Worm (Caenorhabditis elegans) whole organism, L1 larva: ENCODE results near the gene ZC21.6.

Source experiments
- C16A3.4 ChIP-seq: fragments of 150-350 bp; optimal IDR thresholded peaks from 2 replicates; lab custom pipeline; 2014; ENCODE audit warnings: missing biosample characterization, missing genetic modification characterization
- F16B12.6 ChIP-seq: fragments of 150-350 bp; optimal IDR thresholded peaks from 2 replicates; lab custom pipeline; 2014; ENCODE audit warnings: missing biosample characterization, missing genetic modification characterization
- Y116A8C.19 ChIP-seq: sonication (generic microtip); optimal IDR thresholded peaks from 2 replicates; lab custom pipeline; 2016; ENCODE audit warnings: missing compliant biosample characterization, missing genetic modification characterization, borderline replicate concordance
- alr-1 ChIP-seq: fragments of 200-800 bp; sonication (Bioruptor generic); optimal IDR thresholded peaks from 2 replicates; lab custom pipeline; 2018; ENCODE audit warnings: borderline replicate concordance, mild to moderate bottlenecking, missing genetic modification characterization, missing compliant biosample characterization
- aly-2 ChIP-seq: fragments of 150-350 bp; optimal IDR thresholded peaks from 2 replicates; lab custom pipeline; 2014; ENCODE audit warnings: missing biosample characterization, missing genetic modification characterization
- blmp-1 ChIP-seq: fragments of 150-350 bp; optimal IDR thresholded peaks from 2 replicates; lab custom pipeline; 2014; ENCODE audit warnings: missing biosample characterization, missing genetic modification characterization
- ceh-63 ChIP-seq: fragments of 200-800 bp; sonication (Bioruptor generic); optimal IDR thresholded peaks from 2 replicates; lab custom pipeline; 2018; ENCODE audit warnings: mild to moderate bottlenecking, missing genetic modification characterization, missing compliant biosample characterization
- ceh-8 ChIP-seq: fragments of 200-800 bp; sonication (Bioruptor generic); optimal IDR thresholded peaks from 2 replicates; lab custom pipeline; 2018; ENCODE audit warnings: mild to moderate bottlenecking, missing genetic modification characterization, moderate library complexity, missing compliant biosample characterization
- ceh-82 ChIP-seq, 3 experiments: fragments of 150-350 bp in 1 of 3; sonication (generic microtip) in 2 of 3; optimal IDR thresholded peaks; 2 replicates each; lab custom pipeline; 2014 to 2017; ENCODE audit warnings: missing biosample characterization in 3 of 3, missing genetic modification characterization in 3 of 3
- ceh-88 ChIP-seq: fragments of 200-800 bp; sonication (Bioruptor generic); IDR thresholded peaks from 2 replicates; pipeline ENCODE4 v1.3.6; 2022; ENCODE audit warnings: missing genetic modification characterization, missing compliant biosample characterization
- dpl-1 ChIP-seq, 3 experiments: fragments of 150-350 bp in 2 of 3; sonication (generic microtip) in 1 of 3; optimal IDR thresholded peaks; 2 replicates each; lab custom pipeline; 2014 to 2017; ENCODE audit warnings: missing biosample characterization in 3 of 3, missing genetic modification characterization in 3 of 3, missing genetic modification reagents in 3 of 3
- efl-1 ChIP-seq, 4 experiments: fragments of 150-350 bp; optimal IDR thresholded peaks in 3 of 4; peaks in 1 of 4; 1 replicate in 1 of 4; 2 replicates in 3 of 4; lab custom pipeline; 2014; ENCODE audit warnings: missing biosample characterization in 2 of 4, missing genetic modification characterization in 2 of 4, missing genetic modification reagents in 2 of 4
- egl-13 ChIP-seq: sonication (generic microtip); optimal IDR thresholded peaks from 2 replicates; lab custom pipeline; 2016; ENCODE audit warnings: missing genotype, missing genetic modification reagents, missing genetic modification characterization, missing compliant biosample characterization
- egl-27 ChIP-seq, 2 experiments: fragments of 150-350 bp in 1 of 2; sonication (generic microtip); optimal IDR thresholded peaks; 3 replicates each; lab custom pipeline; 2017 to 2018; ENCODE audit warnings: missing biosample characterization in 2 of 2, missing genetic modification characterization in 2 of 2, missing genetic modification reagents in 2 of 2
- elt-2 ChIP-seq: sonication (generic microtip); optimal IDR thresholded peaks from 2 replicates; lab custom pipeline; 2016; ENCODE audit warnings: missing genetic modification characterization, mild to moderate bottlenecking, inconsistent platforms, missing compliant biosample characterization, missing genetic modification reagents
- elt-3 ChIP-seq, 6 experiments: fragments of 150-350 bp in 1 of 6; sonication (generic microtip); optimal IDR thresholded peaks; 2 replicates each; lab custom pipeline; 2017 to 2018; ENCODE audit warnings: missing biosample characterization in 6 of 6, missing genetic modification characterization in 6 of 6, inconsistent platforms in 1 of 6
- ets-5 ChIP-seq: fragments of 200-800 bp; sonication (Bioruptor generic); IDR thresholded peaks from 2 replicates; pipeline ENCODE4 v1.3.6; 2022; ENCODE audit warnings: missing genetic modification characterization, missing compliant biosample characterization
- fkh-4 ChIP-seq: sonication (generic microtip); optimal IDR thresholded peaks from 2 replicates; lab custom pipeline; 2016; ENCODE audit warnings: missing compliant biosample characterization, missing genetic modification characterization, borderline replicate concordance
- fkh-8 ChIP-seq: sonication (generic microtip); optimal IDR thresholded peaks from 2 replicates; lab custom pipeline; 2016; ENCODE audit warnings: mild to moderate bottlenecking, missing genetic modification characterization, missing compliant biosample characterization
- fos-1 ChIP-seq: fragments of 150-350 bp; optimal IDR thresholded peaks from 2 replicates; lab custom pipeline; 2014; ENCODE audit warnings: missing biosample characterization, missing genetic modification characterization
- hlh-17 ChIP-seq: fragments of 200-800 bp; sonication (Bioruptor generic); optimal IDR thresholded peaks from 2 replicates; lab custom pipeline; 2018; ENCODE audit warnings: missing genetic modification characterization, mild to moderate bottlenecking, missing compliant biosample characterization, moderate library complexity, borderline replicate concordance
- hlh-4 ChIP-seq: sonication (generic microtip); optimal IDR thresholded peaks from 2 replicates; lab custom pipeline; 2016; ENCODE audit warnings: mild to moderate bottlenecking, missing genetic modification characterization, missing compliant biosample characterization
- jun-1 ChIP-seq: fragments of 150-350 bp; optimal IDR thresholded peaks from 2 replicates; lab custom pipeline; 2014; ENCODE audit warnings: missing biosample characterization, missing genetic modification reagents, missing genetic modification characterization
- lin-14 ChIP-seq: fragments of 200-800 bp; sonication (Bioruptor generic); optimal IDR thresholded peaks from 2 replicates; lab custom pipeline; 2018; ENCODE audit warnings: mild to moderate bottlenecking, missing genetic modification characterization, moderate library complexity, missing compliant biosample characterization
- lir-3 ChIP-seq: sonication (generic microtip); optimal IDR thresholded peaks from 2 replicates; lab custom pipeline; 2016; ENCODE audit warnings: mild to moderate bottlenecking, missing genetic modification characterization, moderate library complexity, missing compliant biosample characterization; ENCODE audit not compliant: poor library complexity
- lsy-2 ChIP-seq, 2 experiments: fragments of 150-350 bp; optimal IDR thresholded peaks; 2 replicates each; lab custom pipeline; 2014; ENCODE audit warnings: missing biosample characterization in 2 of 2, missing genetic modification characterization in 2 of 2
- mep-1 ChIP-seq: fragments of 150-350 bp; optimal IDR thresholded peaks from 2 replicates; lab custom pipeline; 2014; ENCODE audit warnings: missing biosample characterization, missing genetic modification characterization
- nhr-12 ChIP-seq: sonication (generic microtip); optimal IDR thresholded peaks from 2 replicates; lab custom pipeline; 2017; ENCODE audit warnings: missing biosample characterization, missing genetic modification characterization
- nhr-20 ChIP-seq: sonication (generic microtip); optimal IDR thresholded peaks from 2 replicates; lab custom pipeline; 2016; ENCODE audit warnings: mild to moderate bottlenecking, missing genetic modification characterization, missing compliant biosample characterization
- nhr-28 ChIP-seq: fragments of 150-350 bp; optimal IDR thresholded peaks from 2 replicates; lab custom pipeline; 2014; ENCODE audit warnings: missing biosample characterization, missing genetic modification characterization
- nhr-47 ChIP-seq: sonication (generic microtip); optimal IDR thresholded peaks from 2 replicates; lab custom pipeline; 2016; ENCODE audit warnings: mild to moderate bottlenecking, missing genetic modification characterization, moderate library complexity, missing compliant biosample characterization
- nhr-71 ChIP-seq: sonication (generic microtip); optimal IDR thresholded peaks from 2 replicates; lab custom pipeline; 2016; ENCODE audit warnings: mild to moderate bottlenecking, missing genetic modification characterization, moderate library complexity, missing compliant biosample characterization
- nhr-77 ChIP-seq: fragments of 150-350 bp; optimal IDR thresholded peaks from 2 replicates; lab custom pipeline; 2014; ENCODE audit warnings: missing biosample characterization, missing genetic modification characterization
- nhr-85 ChIP-seq: sonication (generic microtip); peaks from one replicate; lab custom pipeline; 2016; ENCODE audit warnings: missing genetic modification characterization, inconsistent platforms, missing compliant biosample characterization
- pag-3 ChIP-seq: sonication (generic microtip); optimal IDR thresholded peaks from 2 replicates; lab custom pipeline; 2017; ENCODE audit warnings: missing genetic modification characterization, mild to moderate bottlenecking, missing compliant biosample characterization, antibody characterized with exemption, borderline replicate concordance; ENCODE audit not compliant: insufficient read depth
- pqm-1 ChIP-seq: sonication (generic microtip); optimal IDR thresholded peaks from 3 replicates; lab custom pipeline; 2017; ENCODE audit warnings: missing biosample characterization, missing genetic modification characterization
- rnt-1 ChIP-seq: sonication (generic microtip); optimal IDR thresholded peaks from 2 replicates; lab custom pipeline; 2016; ENCODE audit warnings: mild to moderate bottlenecking, missing genetic modification characterization, moderate library complexity, missing compliant biosample characterization
- skn-1 ChIP-seq: fragments of 150-350 bp; optimal IDR thresholded peaks from 2 replicates; lab custom pipeline; 2014; ENCODE audit warnings: missing biosample characterization, missing genetic modification characterization
- sptf-1 ChIP-seq: fragments of 150-350 bp; optimal IDR thresholded peaks from 2 replicates; lab custom pipeline; 2014; ENCODE audit warnings: missing biosample characterization, missing genetic modification characterization
- swsn-7 ChIP-seq: sonication (generic microtip); optimal IDR thresholded peaks from 2 replicates; lab custom pipeline; 2016; ENCODE audit warnings: missing genetic modification characterization, missing compliant biosample characterization
- unc-130 ChIP-seq: fragments of 150-350 bp; optimal IDR thresholded peaks from 2 replicates; lab custom pipeline; 2017; ENCODE audit warnings: missing biosample characterization, missing genetic modification characterization, inconsistent platforms
- unc-86 ChIP-seq: sonication (generic microtip); optimal IDR thresholded peaks from 2 replicates; lab custom pipeline; 2016; ENCODE audit warnings: missing genetic modification characterization, missing compliant biosample characterization
- xbp-1 ChIP-seq: sonication (generic microtip); optimal IDR thresholded peaks from 2 replicates; lab custom pipeline; 2016; ENCODE audit warnings: missing genetic modification characterization, missing compliant biosample characterization
- zag-1 ChIP-seq: fragments of 150-350 bp; optimal IDR thresholded peaks from 2 replicates; lab custom pipeline; 2014; ENCODE audit warnings: missing biosample characterization, missing genetic modification characterization
- ztf-11 ChIP-seq, 2 experiments: sonication (generic microtip); optimal IDR thresholded peaks; 2 replicates each; lab custom pipeline; 2016 to 2017; ENCODE audit warnings: missing genetic modification characterization in 2 of 2, missing biosample characterization in 1 of 2, missing compliant biosample characterization in 1 of 2

Gene ZC21.6

ce11 chrIII:8564372-8564771, 19.0 kb upstream of the ZC21.6 start:
- TF ChIP-seq efl-1 (optimal IDR thresholded peaks at IDR 0.05; lab: Kevin White, UChicago) (no peak), efl-1 (GFP tag; optimal IDR thresholded peaks at IDR 0.05 in 1 of 2; lab: Kevin White, UChicago) (peak in 1 of 2 experiments; percentile 71), C16A3.4 (tag; lab: Kevin White, UChicago) (no peak), blmp-1 (peak; percentile 67)

ce11 chrIII:8560836-8561235, 15.4 kb upstream of the ZC21.6 start, which contains the start of gene acdh-6:
TSS of gene acdh-6 (plus strand) at chrIII:8561136.
- TF ChIP-seq jun-1 (tag; lab: Kevin White, UChicago) (no peak), hlh-4 (tag; lab: Kevin White, UChicago) (no peak), aly-2 (no peak), nhr-20 (tag; lab: Kevin White, UChicago) (no peak), mep-1 (tag; lab: Kevin White, UChicago) (no peak), xbp-1 (no peak), F16B12.6 (tag; lab: Kevin White, UChicago) (no peak)

- TF ChIP-seq zag-1 (tag; lab: Kevin White, UChicago) (no peak), nhr-71 (tag; lab: Kevin White, UChicago) (no peak), fkh-8 (no peak), ets-5 (no peak), hlh-17 (GFP tag; lab: Kevin White, UChicago) (no peak), pag-3 (no peak), sptf-1 (no peak), ztf-11 (tag; optimal IDR thresholded peaks at IDR 0.05; lab: Kevin White, UChicago) (no peak), aly-2 (no peak), fkh-4 (tag; lab: Kevin White, UChicago) (no peak), lsy-2 (tag; optimal IDR thresholded peaks at IDR 0.05; lab: Kevin White, UChicago) (no peak), nhr-77 (tag; lab: Kevin White, UChicago) (no peak), nhr-47 (tag; lab: Kevin White, UChicago) (no peak), pqm-1 (tag; lab: Kevin White, UChicago) (no peak), ceh-82 (tag; optimal IDR thresholded peaks at IDR 0.05; lab: Kevin White, UChicago) (no peak), C16A3.4 (tag; lab: Kevin White, UChicago) (no peak), egl-13 (tag; lab: Kevin White, UChicago) (no peak), blmp-1 (no peak), ceh-63 (GFP tag; lab: Kevin White, UChicago) (no peak)
Measured at ce11 chrIII:8560398-8560797, 15.0 kb upstream of the ZC21.6 start.

- TF ChIP-seq ceh-88 (no peak), Y116A8C.19 (tag; lab: Kevin White, UChicago) (no peak), rnt-1 (peak; percentile 80), hlh-17 (GFP tag; lab: Kevin White, UChicago) (no peak), blmp-1 (peak; percentile 67), elt-3 (tag; optimal IDR thresholded peaks at IDR 0.05; lab: Kevin White, UChicago) (peak in 1 of 6 experiments; percentile 30), nhr-47 (tag; lab: Kevin White, UChicago) (peak; percentile 26), unc-130 (tag; lab: Kevin White, UChicago) (no peak), dpl-1 (GFP tag; optimal IDR thresholded peaks at IDR 0.05; lab: Kevin White, UChicago) (peak in 2 of 3 experiments; percentile 11 to 30), lir-3 (tag; lab: Kevin White, UChicago) (peak; percentile 22), lin-14 (GFP tag; lab: Kevin White, UChicago) (peak; percentile 74), alr-1 (no peak), ceh-8 (GFP tag; lab: Kevin White, UChicago) (no peak), egl-27 (tag; optimal IDR thresholded peaks at IDR 0.05; lab: Kevin White, UChicago) (no peak), fos-1 (tag; lab: Kevin White, UChicago) (peak; percentile 5), unc-86 (tag; lab: Kevin White, UChicago) (no peak), elt-2 (tag; lab: Kevin White, UChicago) (no peak), nhr-85 (tag; lab: Kevin White, UChicago) (peak; percentile 80), nhr-71 (tag; lab: Kevin White, UChicago) (peak; percentile 76), aly-2 (peak; percentile 1), ztf-11 (tag; optimal IDR thresholded peaks at IDR 0.05; lab: Kevin White, UChicago) (no peak), xbp-1 (peak; percentile 44), swsn-7 (peak; percentile 46), nhr-12 (tag; lab: Kevin White, UChicago) (no peak), skn-1 (tag; lab: Kevin White, UChicago) (peak; percentile 65), nhr-20 (tag; lab: Kevin White, UChicago) (peak; percentile 58), nhr-28 (tag; lab: Kevin White, UChicago) (no peak)
Measured at ce11 chrIII:8556836-8557385, 11.5 kb upstream of the ZC21.6 start, which contains the start of gene C02D5.2. TSS of gene C02D5.2 (plus strand) at chrIII:8557335.
